Worm (Caenorhabditis elegans): ENCODE measurements around the gene F56A8.5.

DNA sequence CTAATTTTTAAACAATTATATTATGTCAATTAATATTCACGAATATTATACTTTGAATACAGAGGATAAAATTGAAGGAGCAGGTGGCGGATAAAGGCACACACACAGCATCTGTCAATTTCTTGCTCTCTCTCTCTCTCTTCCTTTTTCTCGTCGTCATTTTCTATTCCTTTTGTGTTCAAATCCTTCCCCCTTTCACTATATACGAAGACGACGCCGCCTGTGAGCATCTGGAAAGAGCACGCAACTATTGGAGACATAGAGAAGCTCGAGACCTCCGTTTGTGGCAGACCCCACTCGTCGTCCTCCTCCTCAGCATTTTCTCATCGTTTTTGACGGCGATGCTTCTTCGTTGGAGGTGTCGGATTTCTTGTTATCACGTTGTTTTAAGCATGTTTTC, 7.5 kb upstream of the F56A8.5 start:
- TF ChIP-seq pha-4 (tag; optimal IDR thresholded peaks at IDR 0.05) (no peak), egl-27 (tag; optimal IDR thresholded peaks at IDR 0.05) (no peak), nfya-1 (tag; optimal IDR thresholded peaks at IDR 0.05; ENCODE audit: insufficient read depth) (peak; percentile 55)

Measured in whole organism, L3 larva.